Fruit fly (Drosophila melanogaster): ENCODE data around the gene Kots.

Gene Kots

dm6 chr3R:13972653-13973052 is 8.7 kb upstream of the Kots start:
- TF ChIP-seq fkh (GFP tag; optimal IDR thresholded peaks at IDR 0.05) (no peak), Eip78C (GFP tag) (no peak), vri (GFP tag; optimal IDR thresholded peaks at IDR 0.05) (no peak), CG10669 (GFP tag; optimal IDR thresholded peaks at IDR 0.05) (no peak), Blimp-1 (GFP tag; optimal IDR thresholded peaks at IDR 0.05) (no peak), CG10631 (GFP tag; optimal IDR thresholded peaks at IDR 0.05) (no peak), Gug (GFP tag; IDR thresholded peaks at IDR 0.05) (no peak), svp (GFP tag) (no peak), Sox14 (GFP tag; optimal IDR thresholded peaks at IDR 0.05) (no peak)

- TF ChIP-seq topi (GFP tag; optimal IDR thresholded peaks at IDR 0.05) = no peak
- no peak for TF ChIP-seq Hr38 (GFP tag; optimal IDR thresholded peaks at IDR 0.05)
- no peak for TF ChIP-seq Lpt (GFP tag; optimal IDR thresholded peaks at IDR 0.05)
- no peak for TF ChIP-seq CG6276 (GFP tag; optimal IDR thresholded peaks at IDR 0.05)
- 0 out of 3 replicates have a peak, but pooled peaks have one; percentile 31 for TF ChIP-seq CG8119 (GFP tag; IDR thresholded peaks at IDR 0.05)
- TF ChIP-seq CG11762 (GFP tag; optimal IDR thresholded peaks at IDR 0.05; ENCODE audit: insufficient read depth) = no peak
- no peak for TF ChIP-seq ss (GFP tag; optimal IDR thresholded peaks at IDR 0.05)
- TF ChIP-seq cyc (GFP tag; optimal IDR thresholded peaks at IDR 0.05) = no peak
- 0 out of 3 replicates have a peak, but pooled peaks have one; percentile 19 for TF ChIP-seq eg (GFP tag; IDR thresholded peaks at IDR 0.05)
- peak; percentile 25 for TF ChIP-seq CG8632 (GFP tag; optimal IDR thresholded peaks at IDR 0.05)
- no peak for TF ChIP-seq spab (GFP tag; optimal IDR thresholded peaks at IDR 0.05)
- TF ChIP-seq CG11902 (GFP tag; optimal IDR thresholded peaks at IDR 0.05) = no peak
- no peak for TF ChIP-seq CG3032 (tag; optimal IDR thresholded peaks at IDR 0.05)
- TF ChIP-seq net (GFP tag; optimal IDR thresholded peaks at IDR 0.05) = no peak
- TF ChIP-seq CG34406 (GFP tag; optimal IDR thresholded peaks at IDR 0.05) = no peak
- TF ChIP-seq Ets96B (tag; optimal IDR thresholded peaks at IDR 0.05) = no peak
- no peak for TF ChIP-seq OdsH (GFP tag; optimal IDR thresholded peaks at IDR 0.05)
- no peak for TF ChIP-seq CG6808 (GFP tag; optimal IDR thresholded peaks at IDR 0.05)
- peak; percentile 7 for TF ChIP-seq CG4318 (GFP tag; optimal IDR thresholded peaks at IDR 0.05)
- peak; percentile 17 for TF ChIP-seq achi (GFP tag; optimal IDR thresholded peaks at IDR 0.05)
- 0 out of 2 replicates have a peak, but pooled peaks have one; percentile 29 for TF ChIP-seq CG15336 (GFP tag; IDR thresholded peaks at IDR 0.05)
- TF ChIP-seq Eip78C (GFP tag) = peak; percentile 64
- no peak for TF ChIP-seq CG10669 (GFP tag; optimal IDR thresholded peaks at IDR 0.05)
- peak; percentile 12 for TF ChIP-seq CG10631 (GFP tag; optimal IDR thresholded peaks at IDR 0.05)
- TF ChIP-seq CG3919 (GFP tag; optimal IDR thresholded peaks at IDR 0.05) = no peak
- TF ChIP-seq esn (GFP tag; optimal IDR thresholded peaks at IDR 0.05) = peak; percentile 4
- no peak for TF ChIP-seq Hr4 (GFP tag; optimal IDR thresholded peaks at IDR 0.05)
These were observed 7.9 kb upstream of the Kots start for dm6 chr3R:13971728-13972448.

- TF ChIP-seq Eip78C (GFP tag) (peak; percentile 55), Eip75B (GFP tag; optimal IDR thresholded peaks at IDR 0.05) (no peak), Gug (GFP tag; IDR thresholded peaks at IDR 0.05) (no peak), CG16779 (tag; optimal IDR thresholded peaks at IDR 0.05) (no peak), CG6276 (GFP tag; optimal IDR thresholded peaks at IDR 0.05) (no peak), Sox14 (GFP tag; optimal IDR thresholded peaks at IDR 0.05) (no peak), Lpt (GFP tag; optimal IDR thresholded peaks at IDR 0.05) (no peak), CG6163 (GFP tag; IDR thresholded peaks at IDR 0.05) (no peak), Smox (GFP tag; optimal IDR thresholded peaks at IDR 0.05) (no peak), CG3032 (tag; optimal IDR thresholded peaks at IDR 0.05) (no peak), esn (GFP tag; optimal IDR thresholded peaks at IDR 0.05) (peak; percentile 13), CG8119 (GFP tag; IDR thresholded peaks at IDR 0.05) (no peak)
These were observed 570 bp upstream of the Kots start, which contains the start of gene Orc2 for dm6 chr3R:13964513-13964975. Orc2 (plus strand) TSS chr3R:13964885.

Data from whole organism, prepupa.